Worm (Caenorhabditis elegans) whole organism, midembryonic: ENCODE measurements around the gene R12C12.6.

Experiments used
- T22C8.4 ChIP-seq: fragments of 200-800 bp; sonication (Bioruptor generic); IDR thresholded peaks from 2 replicates; pipeline ENCODE4 v1.3.6; 2022; ENCODE audit warnings: missing genetic modification characterization, missing compliant biosample characterization
- cog-1 ChIP-seq: sonication (generic microtip); optimal IDR thresholded peaks from 2 replicates; lab custom pipeline; 2016; ENCODE audit warnings: missing genetic modification characterization, missing compliant biosample characterization
- flt-1 ChIP-seq: fragments of 200-800 bp; sonication (Bioruptor generic); IDR thresholded peaks from 2 replicates; pipeline ENCODE4 v1.3.6; 2022; ENCODE audit warnings: missing genetic modification characterization, missing compliant biosample characterization
- klf-2 ChIP-seq: fragments of 200-800 bp; sonication (Bioruptor generic); conservative IDR thresholded peaks from 2 replicates; pipeline ENCODE4 v1.3.6; 2022; ENCODE audit warnings: missing genetic modification reagents, missing genetic modification characterization, missing compliant biosample characterization
- ref-1 ChIP-seq: fragments of 200-800 bp; sonication (Bioruptor generic); conservative IDR thresholded peaks from 2 replicates; pipeline ENCODE4 v1.3.6; 2022; ENCODE audit warnings: missing genetic modification reagents, missing genetic modification characterization, missing compliant biosample characterization
- tab-1 ChIP-seq: fragments of 200-800 bp; sonication (Bioruptor generic); IDR thresholded peaks from 2 replicates; pipeline ENCODE4 v1.3.6; 2022; ENCODE audit warnings: missing genetic modification characterization, missing compliant biosample characterization
- ztf-29 ChIP-seq: fragments of 200-800 bp; sonication (Bioruptor generic); IDR thresholded peaks from 2 replicates; pipeline ENCODE4 v1.3.6; 2022; ENCODE audit warnings: missing genetic modification reagents, missing genetic modification characterization, missing compliant biosample characterization

ce11 chrII:6031106-6031505 is 16.6 kb downstream of the R12C12.6 start, which contains the start of gene frpr-16:
- TF ChIP-seq flt-1 (GFP tag; lab: Robert Waterston, UW), result no peak
- no peak for TF ChIP-seq tab-1 (GFP tag; lab: Robert Waterston, UW)
- no peak for TF ChIP-seq ref-1 (GFP tag; lab: Robert Waterston, UW)
- no peak for TF ChIP-seq ztf-29
- no peak for TF ChIP-seq T22C8.4 (GFP tag; lab: Robert Waterston, UW)
- no peak for TF ChIP-seq cog-1 (tag; lab: Kevin White, UChicago)
- TF ChIP-seq klf-2, result no peak
